2 fruit fly cellular contexts compared by ENCODE assay signal in genomic region chr3R:10557651-10558294, dm6.
TF ChIP-seq lines count a peak whose summit lies in the region.

No protein-coding gene starts in this region.

- TF ChIP-seq CTCF in whole organism, embryonic (GFP tag; optimal IDR thresholded peaks at IDR 0.05; lab: Kevin White, UChicago): no peak

TF ChIP-seq in whole organism, embryonic, 481 proteins besides CTCF, POLR2A, EP300 and RAD21:
- TF ChIP-seq kni (GFP tag; optimal IDR thresholded peaks at IDR 0.05; lab: Kevin White, UChicago): peak; percentile 68
- 0 out of 4 replicates have a peak, but pooled peaks have one; percentile 66 for TF ChIP-seq chinmo (GFP tag; IDR thresholded peaks at IDR 0.05; lab: Robert Waterston, UW; ENCODE audit: partially characterized antibody)
- no peak for TF ChIP-seq CG2202 (tag; optimal IDR thresholded peaks at IDR 0.05; lab: Kevin White, UChicago)
- no peak for TF ChIP-seq Mad (GFP tag; optimal IDR thresholded peaks at IDR 0.05; lab: Kevin White, UChicago)
- TF ChIP-seq sd (tag; optimal IDR thresholded peaks at IDR 0.05; lab: Kevin White, UChicago): peak; percentile 16
- TF ChIP-seq Pdp1 (GFP tag; optimal IDR thresholded peaks at IDR 0.05; lab: Kevin White, UChicago): peak in 1 of 2 experiments; percentile 64
- peak; percentile 94 for TF ChIP-seq pros (GFP tag; optimal IDR thresholded peaks at IDR 0.05; lab: Kevin White, UChicago)
- TF ChIP-seq Lpt (GFP tag; optimal IDR thresholded peaks at IDR 0.05; lab: Kevin White, UChicago): no peak
- TF ChIP-seq Med (GFP tag; lab: Kevin White, UChicago): peak; percentile 48
- no peak for TF ChIP-seq dimm (GFP tag; IDR thresholded peaks at IDR 0.05; lab: Robert Waterston, UW)
- TF ChIP-seq en (GFP tag; optimal IDR thresholded peaks at IDR 0.05; lab: Kevin White, UChicago): no peak
- peak; percentile 78 for TF ChIP-seq scrt (GFP tag; optimal IDR thresholded peaks at IDR 0.05; lab: Kevin White, UChicago)
- TF ChIP-seq Mrtf (GFP tag; IDR thresholded peaks at IDR 0.05; lab: Robert Waterston, UW): no peak
- TF ChIP-seq bsh (GFP tag; optimal IDR thresholded peaks at IDR 0.05; lab: Kevin White, UChicago): no peak
- no peak for TF ChIP-seq ssp (GFP tag; IDR thresholded peaks at IDR 0.05; lab: Robert Waterston, UW)
- TF ChIP-seq CG12391 (tag; optimal IDR thresholded peaks at IDR 0.05; lab: Kevin White, UChicago): no peak
- peak; percentile 74 for TF ChIP-seq Nf-YC (tag; optimal IDR thresholded peaks at IDR 0.05; lab: Kevin White, UChicago)
- TF ChIP-seq Atf3 (GFP tag; optimal IDR thresholded peaks at IDR 0.05; lab: Kevin White, UChicago): no peak
- TF ChIP-seq sna (GFP tag; IDR thresholded peaks at IDR 0.05; lab: Robert Waterston, UW; ENCODE audit: partially characterized antibody): no peak
- TF ChIP-seq CG17802 (tag; optimal IDR thresholded peaks at IDR 0.05; lab: Kevin White, UChicago): no peak
- no peak for TF ChIP-seq lov (optimal IDR thresholded peaks at IDR 0.05; lab: Kevin White, UChicago)
- 0 out of 3 replicates have a peak, but pooled peaks have one; percentile 40 for TF ChIP-seq lov (GFP tag; IDR thresholded peaks at IDR 0.05; lab: Robert Waterston, UW)
- TF ChIP-seq ftz-f1 (GFP tag; optimal IDR thresholded peaks at IDR 0.05; lab: Kevin White, UChicago): no peak
- no peak for TF ChIP-seq Oaz (GFP tag; IDR thresholded peaks at IDR 0.05; lab: Robert Waterston, UW)
- TF ChIP-seq gt (GFP tag; IDR thresholded peaks at IDR 0.05; lab: Robert Waterston, UW): no peak
- no peak for TF ChIP-seq bigmax (GFP tag; optimal IDR thresholded peaks at IDR 0.05; lab: Kevin White, UChicago)
- TF ChIP-seq CG1832 (GFP tag; optimal IDR thresholded peaks at IDR 0.05; lab: Kevin White, UChicago): peak; percentile 61
- peak; percentile 61 for TF ChIP-seq nerfin-1 (tag; optimal IDR thresholded peaks at IDR 0.05; lab: Kevin White, UChicago)
- TF ChIP-seq Opbp (GFP tag; IDR thresholded peaks at IDR 0.05; lab: Robert Waterston, UW; ENCODE audit: partially characterized antibody): 0 out of 3 replicates have a peak, but pooled peaks have one; percentile 19
- TF ChIP-seq Side (GFP tag; optimal IDR thresholded peaks at IDR 0.05; lab: Kevin White, UChicago): no peak
- TF ChIP-seq HLH4C (GFP tag; IDR thresholded peaks at IDR 0.05; lab: Robert Waterston, UW; ENCODE audit: partially characterized antibody): no peak
- peak; percentile 2 for TF ChIP-seq abd-A (tag; optimal IDR thresholded peaks at IDR 0.05; lab: Kevin White, UChicago)
- no peak for TF ChIP-seq ara (GFP tag; IDR thresholded peaks at IDR 0.05; lab: Robert Waterston, UW)
- peak; percentile 86 for TF ChIP-seq gsb-n (tag; optimal IDR thresholded peaks at IDR 0.05; lab: Kevin White, UChicago)
- TF ChIP-seq E2f1 (GFP tag; IDR thresholded peaks at IDR 0.05; lab: Robert Waterston, UW): no peak
- TF ChIP-seq D (optimal IDR thresholded peaks at IDR 0.05; lab: Kevin White, UChicago): no peak
- no peak for TF ChIP-seq D (GFP tag; optimal IDR thresholded peaks at IDR 0.05; lab: Kevin White, UChicago)
- no peak for TF ChIP-seq HLH54F (GFP tag; optimal IDR thresholded peaks at IDR 0.05; lab: Kevin White, UChicago)
- TF ChIP-seq zfh1 (GFP tag; IDR thresholded peaks at IDR 0.05; lab: Robert Waterston, UW): 0 out of 3 replicates have a peak, but pooled peaks have one; percentile 7
- TF ChIP-seq CG14014 (GFP tag; IDR thresholded peaks at IDR 0.05; lab: Robert Waterston, UW): no peak
- no peak for TF ChIP-seq ase (GFP tag; IDR thresholded peaks at IDR 0.05; lab: Robert Waterston, UW)
- TF ChIP-seq gcm (GFP tag; optimal IDR thresholded peaks at IDR 0.05; lab: Kevin White, UChicago): no peak
- TF ChIP-seq Bdp1 (GFP tag; optimal IDR thresholded peaks at IDR 0.05; lab: Kevin White, UChicago): no peak
- no peak for TF ChIP-seq esg (GFP tag; conservative IDR thresholded peaks at IDR 0.05; lab: Robert Waterston, UW)
- TF ChIP-seq fd3F (GFP tag; optimal IDR thresholded peaks at IDR 0.05; lab: Kevin White, UChicago): no peak

TF ChIP-seq in whole organism, prepupa, 60 proteins besides CTCF, POLR2A, EP300 and RAD21:
- TF ChIP-seq Eip78C (GFP tag; lab: Kevin White, UChicago) (peak; percentile 3), net (GFP tag; optimal IDR thresholded peaks at IDR 0.05; lab: Kevin White, UChicago) (no peak), CG11762 (GFP tag; optimal IDR thresholded peaks at IDR 0.05; lab: Kevin White, UChicago; ENCODE audit: insufficient read depth) (no peak), CG6808 (GFP tag; optimal IDR thresholded peaks at IDR 0.05; lab: Kevin White, UChicago) (no peak)
